Worm (Caenorhabditis elegans) whole organism, mixed stage, embryonic: ENCODE measurements around the gene F57G9.7.

Experiments used
- bed-3 ChIP-seq: fragments of 200-800 bp; sonication (Bioruptor generic); optimal IDR thresholded peaks from 3 replicates; lab custom pipeline; 2018; ENCODE audit warnings: mild to moderate bottlenecking, missing genetic modification characterization, moderate library complexity, missing compliant biosample characterization
- blmp-1 ChIP-seq: fragments of 150-350 bp; optimal IDR thresholded peaks from 2 replicates; lab custom pipeline; 2014; ENCODE audit warnings: missing biosample characterization, missing genetic modification characterization
- ceh-39 ChIP-seq: fragments of 150-350 bp; optimal IDR thresholded peaks from 2 replicates; lab custom pipeline; 2014; ENCODE audit warnings: missing biosample characterization, missing genetic modification characterization
- ceh-43 ChIP-seq: fragments of 200-800 bp; sonication (Bioruptor generic); optimal IDR thresholded peaks from 2 replicates; lab custom pipeline; 2018; ENCODE audit warnings: mild to moderate bottlenecking, missing genetic modification characterization, moderate library complexity, missing compliant biosample characterization
- ceh-83 ChIP-seq: fragments of 200-800 bp; sonication (Bioruptor generic); optimal IDR thresholded peaks from 2 replicates; lab custom pipeline; 2018; ENCODE audit warnings: mild to moderate bottlenecking, missing genetic modification characterization, missing compliant biosample characterization
- ces-1 ChIP-seq: fragments of 150-350 bp; optimal IDR thresholded peaks from 2 replicates; lab custom pipeline; 2014; ENCODE audit warnings: missing biosample characterization, missing genetic modification reagents, missing genetic modification characterization
- cnd-1 ChIP-seq: fragments of 200-800 bp; sonication (Bioruptor generic); optimal IDR thresholded peaks from 2 replicates; lab custom pipeline; 2018; ENCODE audit warnings: mild to moderate bottlenecking, missing genetic modification characterization, missing compliant biosample characterization
- drap-1 ChIP-seq: fragments of 200-800 bp; sonication (Bioruptor generic); optimal IDR thresholded peaks from 3 replicates; lab custom pipeline; 2018; ENCODE audit warnings: mild to moderate bottlenecking, missing genetic modification characterization, missing compliant biosample characterization
- elt-1 ChIP-seq: sonication (generic microtip); optimal IDR thresholded peaks from 2 replicates; lab custom pipeline; 2017; ENCODE audit warnings: missing genetic modification characterization, mild to moderate bottlenecking, missing compliant biosample characterization, antibody characterized with exemption, moderate library complexity, borderline replicate concordance; ENCODE audit not compliant: insufficient read depth
- elt-3 ChIP-seq: fragments of 150-350 bp; optimal IDR thresholded peaks from 2 replicates; lab custom pipeline; 2014; ENCODE audit warnings: missing biosample characterization, missing genetic modification characterization
- flh-1 ChIP-seq: fragments of 200-800 bp; sonication (Bioruptor generic); optimal IDR thresholded peaks from 2 replicates; lab custom pipeline; 2018; ENCODE audit warnings: mild to moderate bottlenecking, missing genetic modification characterization, moderate library complexity, missing compliant biosample characterization
- ham-2 ChIP-seq: fragments of 200-800 bp; sonication (Bioruptor generic); optimal IDR thresholded peaks from 2 replicates; lab custom pipeline; 2018; ENCODE audit warnings: mild to moderate bottlenecking, missing genetic modification characterization, missing compliant biosample characterization
- hlh-1 ChIP-seq: fragments of 150-350 bp; optimal IDR thresholded peaks from 2 replicates; lab custom pipeline; 2014; ENCODE audit warnings: missing biosample characterization, missing genetic modification reagents, missing genetic modification characterization
- lin-32 ChIP-seq: fragments of 200-800 bp; sonication (Bioruptor generic); optimal IDR thresholded peaks from 2 replicates; lab custom pipeline; 2018; ENCODE audit warnings: mild to moderate bottlenecking, missing genetic modification characterization, missing compliant biosample characterization
- lsy-2 ChIP-seq: fragments of 150-350 bp; optimal IDR thresholded peaks from 2 replicates; lab custom pipeline; 2014; ENCODE audit warnings: missing biosample characterization, missing genetic modification characterization
- mep-1 ChIP-seq: fragments of 150-350 bp; optimal IDR thresholded peaks from 2 replicates; lab custom pipeline; 2017; ENCODE audit warnings: missing biosample characterization, missing genetic modification reagents, missing genetic modification characterization, inconsistent platforms
- mls-2 ChIP-seq: sonication (generic microtip); optimal IDR thresholded peaks from 2 replicates; lab custom pipeline; 2016; ENCODE audit warnings: mild to moderate bottlenecking, missing genetic modification characterization, moderate library complexity, missing compliant biosample characterization
- nhr-12 ChIP-seq: fragments of 150-350 bp; optimal IDR thresholded peaks from 2 replicates; lab custom pipeline; 2014; ENCODE audit warnings: missing biosample characterization, missing genetic modification characterization
- nhr-2 ChIP-seq: fragments of 150-350 bp; optimal IDR thresholded peaks from 2 replicates; lab custom pipeline; 2014; ENCODE audit warnings: missing biosample characterization, missing genetic modification characterization
- nhr-237 ChIP-seq: fragments of 150-350 bp; optimal IDR thresholded peaks from 2 replicates; lab custom pipeline; 2014; ENCODE audit warnings: missing biosample characterization, missing genetic modification characterization
- nhr-28 ChIP-seq: fragments of 150-350 bp; optimal IDR thresholded peaks from 2 replicates; lab custom pipeline; 2014; ENCODE audit warnings: missing biosample characterization, missing genetic modification characterization
- pha-4 ChIP-seq: fragments of 150-350 bp; optimal IDR thresholded peaks from 2 replicates; lab custom pipeline; 2018; ENCODE audit warnings: missing biosample characterization, missing genetic modification reagents, missing genetic modification characterization
- sem-2 ChIP-seq: fragments of 200-800 bp; sonication (Bioruptor generic); optimal IDR thresholded peaks from 2 replicates; lab custom pipeline; 2018; ENCODE audit warnings: mild to moderate bottlenecking, missing genetic modification characterization, missing compliant biosample characterization
- sptf-1 ChIP-seq: sonication (generic microtip); optimal IDR thresholded peaks from 2 replicates; lab custom pipeline; 2017; ENCODE audit warnings: mild to moderate bottlenecking, missing genetic modification characterization, moderate library complexity, missing compliant biosample characterization
- tbx-8 ChIP-seq: fragments of 200-800 bp; sonication (Bioruptor generic); optimal IDR thresholded peaks from 2 replicates; lab custom pipeline; 2018; ENCODE audit warnings: mild to moderate bottlenecking, missing genetic modification characterization, moderate library complexity, missing compliant biosample characterization
- unc-120 ChIP-seq: sonication (generic microtip); optimal IDR thresholded peaks from 2 replicates; lab custom pipeline; 2017; ENCODE audit warnings: missing genetic modification characterization, missing compliant biosample characterization; ENCODE audit not compliant: poor library complexity, severe bottlenecking
- unc-39 ChIP-seq: fragments of 150-350 bp; optimal IDR thresholded peaks from 2 replicates; lab custom pipeline; 2014; ENCODE audit warnings: missing biosample characterization, missing genetic modification characterization
- unc-62 ChIP-seq: fragments of 150-350 bp; optimal IDR thresholded peaks from 2 replicates; lab custom pipeline; 2014; ENCODE audit warnings: missing biosample characterization, missing genetic modification reagents, missing genetic modification characterization
- zip-8 ChIP-seq: fragments of 150-350 bp; optimal IDR thresholded peaks from 2 replicates; lab custom pipeline; 2014; ENCODE audit warnings: missing biosample characterization, missing genetic modification characterization
- ztf-11 ChIP-seq: fragments of 150-350 bp; optimal IDR thresholded peaks from 2 replicates; lab custom pipeline; 2014; ENCODE audit warnings: missing biosample characterization, missing genetic modification characterization

Gene F57G9.7

DNA sequence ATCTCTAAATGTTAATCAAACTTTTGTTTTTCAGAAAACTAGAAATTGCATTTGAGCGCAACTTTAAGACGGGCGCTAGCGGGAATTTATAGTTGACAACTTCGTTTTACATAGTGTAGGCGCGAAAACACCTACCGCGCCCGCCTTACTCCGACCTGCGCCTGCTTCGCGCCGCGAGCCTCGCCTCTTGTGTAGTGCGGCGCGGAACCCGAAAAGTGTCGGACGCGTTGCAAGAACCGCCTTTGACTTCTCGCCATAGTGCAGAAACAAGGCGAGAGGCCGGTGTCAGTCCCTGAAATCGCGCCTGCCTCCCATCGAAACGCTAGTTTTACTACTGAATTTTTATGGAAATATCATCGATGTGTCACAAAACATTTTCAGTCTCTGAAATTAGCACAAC lies 11.7 kb downstream of the F57G9.7 start:
- no peak for TF ChIP-seq ces-1 (GFP tag; lab: Kevin White, UChicago)
- TF ChIP-seq nhr-237 (tag; lab: Kevin White, UChicago) = no peak
- no peak for TF ChIP-seq tbx-8 (GFP tag; lab: Kevin White, UChicago)
- TF ChIP-seq ceh-43 (GFP tag; lab: Kevin White, UChicago) = no peak

DNA sequence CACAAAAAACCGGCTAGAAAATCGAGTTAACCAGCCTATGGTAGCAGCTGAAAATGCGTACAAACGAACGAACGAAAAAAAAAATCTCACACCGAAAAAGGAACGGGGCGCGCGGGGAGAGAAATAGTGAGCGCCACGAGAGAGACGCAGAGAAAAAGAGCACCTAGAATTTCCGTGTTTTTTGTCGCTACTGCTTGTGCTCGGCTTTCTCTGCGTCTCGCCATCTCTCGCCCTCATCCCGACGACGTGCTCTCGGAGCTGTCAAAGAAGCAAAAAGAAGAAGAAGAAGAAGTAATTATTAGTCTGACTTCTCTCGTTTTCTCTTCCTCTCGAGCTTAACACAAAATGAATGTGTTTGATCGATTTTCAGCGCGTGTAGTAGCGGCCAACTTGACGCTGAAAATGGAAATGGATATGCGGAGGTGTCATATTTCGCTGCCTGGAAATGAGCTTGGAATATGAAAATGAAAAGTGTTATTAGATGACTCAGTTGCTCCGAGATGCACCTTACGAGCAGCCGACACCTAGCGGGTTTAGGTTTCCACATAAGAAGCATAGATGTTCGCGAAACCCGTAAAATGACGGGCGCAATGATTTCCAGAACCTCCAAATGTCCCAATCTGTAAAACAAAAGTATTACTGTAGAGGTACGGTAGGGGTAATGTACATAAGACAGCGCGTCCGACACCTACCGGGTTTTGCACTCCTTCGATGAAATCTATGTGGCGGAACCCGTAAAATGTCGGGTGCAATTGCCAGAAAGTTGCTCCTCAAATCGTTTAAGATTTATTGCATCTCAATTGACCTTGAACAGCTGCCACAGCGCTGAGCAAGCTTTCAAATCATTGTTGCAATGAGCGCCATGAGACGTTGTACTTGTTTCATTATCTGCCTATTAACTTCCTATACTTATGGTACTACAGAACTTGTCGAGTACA lies 14.7 kb downstream of the F57G9.7 start, which contains the start of gene btb-14:
btb-14 (plus strand) TSS at position 839 of the 938 bp plus-strand sequence.
- TF ChIP-seq flh-1 (GFP tag; lab: Kevin White, UChicago) = no peak
- no peak for TF ChIP-seq sptf-1 (tag; lab: Kevin White, UChicago)
- TF ChIP-seq nhr-237 (tag; lab: Kevin White, UChicago) = no peak
- TF ChIP-seq hlh-1 = peak; percentile 0
- TF ChIP-seq unc-62 (GFP tag; lab: Kevin White, UChicago) = no peak
- TF ChIP-seq sem-2 (GFP tag; lab: Kevin White, UChicago) = no peak
- TF ChIP-seq zip-8 (tag; lab: Kevin White, UChicago) = no peak
- no peak for TF ChIP-seq ham-2 (GFP tag; lab: Kevin White, UChicago)
- peak; percentile 23 for TF ChIP-seq unc-39 (tag; lab: Kevin White, UChicago)
- no peak for TF ChIP-seq drap-1 (GFP tag; lab: Kevin White, UChicago)
- TF ChIP-seq lin-32 = no peak

DNA sequence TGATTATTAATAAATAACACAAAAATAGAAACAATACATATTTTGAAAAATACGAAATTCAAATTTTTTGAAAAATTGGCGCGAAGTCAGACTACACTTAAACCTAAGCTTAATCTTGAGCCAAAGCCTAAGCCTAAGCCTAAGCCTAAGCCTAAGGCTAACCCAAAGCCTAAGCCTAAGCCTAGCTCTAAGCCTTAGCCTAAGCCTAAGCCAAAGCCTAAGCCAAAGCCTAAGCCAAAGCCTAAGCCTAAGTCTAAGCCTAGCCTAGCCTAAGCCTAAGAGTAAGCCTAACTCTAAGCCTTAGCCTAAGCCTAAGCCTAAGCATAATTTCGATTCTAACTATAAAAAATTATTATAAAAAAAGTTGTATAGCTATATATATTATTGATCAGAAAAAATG lies 16.7 kb downstream of the F57G9.7 start:
- TF ChIP-seq lin-32 (no peak), ceh-83 (GFP tag; lab: Kevin White, UChicago) (no peak), ham-2 (GFP tag; lab: Kevin White, UChicago) (peak; percentile 12)

- TF ChIP-seq mls-2 (tag; lab: Kevin White, UChicago) (no peak), nhr-28 (no peak), tbx-8 (GFP tag; lab: Kevin White, UChicago) (no peak), nhr-12 (tag; lab: Kevin White, UChicago) (no peak), ceh-39 (no peak), nhr-2 (no peak), flh-1 (GFP tag; lab: Kevin White, UChicago) (no peak), cnd-1 (no peak), unc-62 (GFP tag; lab: Kevin White, UChicago) (no peak), bed-3 (no peak), mep-1 (tag; lab: Kevin White, UChicago) (no peak), sem-2 (GFP tag; lab: Kevin White, UChicago) (no peak), pha-4 (tag; lab: Kevin White, UChicago) (no peak), elt-3 (tag; lab: Kevin White, UChicago) (no peak), nhr-237 (tag; lab: Kevin White, UChicago) (no peak), elt-1 (tag; lab: Kevin White, UChicago) (no peak), unc-39 (tag; lab: Kevin White, UChicago) (no peak)
Measured at ce11 chrII:12379430-12379829, 18.1 kb downstream of the F57G9.7 start, which contains the start of gene marc-5. marc-5 (minus strand) TSS chrII:12379530.

DNA sequence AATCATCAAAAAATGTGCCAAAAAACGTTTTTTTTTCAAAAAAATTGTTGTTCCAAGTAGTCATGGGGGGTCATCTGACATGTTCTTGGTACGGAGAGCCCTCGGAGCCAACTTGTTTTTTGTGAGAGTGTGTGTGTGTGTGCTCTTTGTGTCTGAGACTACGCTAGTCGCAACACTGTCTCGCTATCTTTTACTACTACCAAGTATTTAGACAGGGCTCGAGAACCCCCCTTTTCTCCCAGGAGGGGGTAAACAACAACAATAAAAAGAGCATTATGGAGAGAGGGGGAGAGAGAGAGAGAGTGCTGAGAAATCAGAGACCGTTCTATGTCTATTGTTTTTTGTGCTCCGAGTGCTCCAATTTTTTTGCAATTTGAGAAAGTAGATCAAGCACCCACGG lies 18.8 kb downstream of the F57G9.7 start:
- no peak for TF ChIP-seq ham-2 (GFP tag; lab: Kevin White, UChicago)
- TF ChIP-seq unc-62 (GFP tag; lab: Kevin White, UChicago) = no peak
- no peak for TF ChIP-seq lsy-2 (tag; lab: Kevin White, UChicago)
- TF ChIP-seq blmp-1 (tag; lab: Kevin White, UChicago) = no peak
- TF ChIP-seq ceh-39 = no peak
- no peak for TF ChIP-seq nhr-2
- TF ChIP-seq nhr-237 (tag; lab: Kevin White, UChicago) = no peak
- TF ChIP-seq lin-32 = no peak
- no peak for TF ChIP-seq ztf-11 (tag; lab: Kevin White, UChicago)
- TF ChIP-seq unc-120 (tag; lab: Kevin White, UChicago) = no peak
- TF ChIP-seq drap-1 (GFP tag; lab: Kevin White, UChicago) = no peak
- TF ChIP-seq mls-2 (tag; lab: Kevin White, UChicago) = no peak
- TF ChIP-seq nhr-28 = no peak
- TF ChIP-seq ces-1 (GFP tag; lab: Kevin White, UChicago) = no peak
- TF ChIP-seq unc-39 (tag; lab: Kevin White, UChicago) = no peak
